In genomic region chrX:6015096-6015495, ce11 we compare ENCODE assay signal across 4 worm cellular contexts.
A peak's percentile ranks its signal among the peaks of the same experiment; 100 is the strongest.
TF ChIP-seq lines count a peak whose summit lies in the region.

Gene C09B8.8, plus strand, starts transcription at chrX:6015492.

TF ChIP-seq in whole organism, L1 larva, 84 proteins besides CTCF, POLR2A, EP300 and RAD21:
- TF ChIP-seq hlh-17 (GFP tag; optimal IDR thresholded peaks at IDR 0.05; lab: Kevin White, UChicago; ENCODE audit: borderline replicate concordance) (no peak), lin-14 (GFP tag; optimal IDR thresholded peaks at IDR 0.05; lab: Kevin White, UChicago) (peak; percentile 46), ama-1 (optimal IDR thresholded peaks at IDR 0.05; lab: Kevin White, UChicago) (no peak), nhr-47 (tag; optimal IDR thresholded peaks at IDR 0.05; lab: Kevin White, UChicago) (no peak), hlh-4 (tag; optimal IDR thresholded peaks at IDR 0.05; lab: Kevin White, UChicago) (no peak), nhr-90 (tag; optimal IDR thresholded peaks at IDR 0.05; lab: Kevin White, UChicago; ENCODE audit: poor library complexity) (no peak), ztf-11 (tag; optimal IDR thresholded peaks at IDR 0.05; lab: Kevin White, UChicago) (no peak), blmp-1 (tag; optimal IDR thresholded peaks at IDR 0.05; lab: Kevin White, UChicago) (peak; percentile 12), snpc-4 (tag; optimal IDR thresholded peaks at IDR 0.05; lab: Kevin White, UChicago) (no peak), egl-27 (tag; optimal IDR thresholded peaks at IDR 0.05; lab: Kevin White, UChicago) (no peak), ceh-63 (GFP tag; optimal IDR thresholded peaks at IDR 0.05; lab: Kevin White, UChicago) (no peak), nhr-85 (tag; lab: Kevin White, UChicago) (peak; percentile 59), swsn-7 (tag; optimal IDR thresholded peaks at IDR 0.05; lab: Kevin White, UChicago) (no peak), ceh-88 (GFP tag; IDR thresholded peaks at IDR 0.05; lab: Robert Waterston, UW) (no peak), fos-1 (tag; optimal IDR thresholded peaks at IDR 0.05; lab: Kevin White, UChicago) (no peak)

TF ChIP-seq in whole organism, L2 larva, 48 proteins besides CTCF, POLR2A, EP300 and RAD21:
- TF ChIP-seq nhr-25 (tag; optimal IDR thresholded peaks at IDR 0.05; lab: Kevin White, UChicago) (peak; percentile 35), nhr-129 (tag; optimal IDR thresholded peaks at IDR 0.05; lab: Kevin White, UChicago) (no peak)
TF ChIP-seq in whole organism, L2 larva: peak in this region for 1.

TF ChIP-seq in whole organism, L3 larva, 47 proteins besides CTCF, POLR2A, EP300 and RAD21:
- TF ChIP-seq pha-4 (tag; optimal IDR thresholded peaks at IDR 0.05; lab: Kevin White, UChicago), result peak; percentile 81
- no peak for TF ChIP-seq jun-1 (tag; optimal IDR thresholded peaks at IDR 0.05; lab: Kevin White, UChicago)

TF ChIP-seq in whole organism, L4 larva, 104 proteins besides CTCF, POLR2A, EP300 and RAD21:
- TF ChIP-seq jun-1 (tag; optimal IDR thresholded peaks at IDR 0.05; lab: Kevin White, UChicago), result no peak
- no peak for TF ChIP-seq dpl-1 (GFP tag; optimal IDR thresholded peaks at IDR 0.05; lab: Kevin White, UChicago)
- TF ChIP-seq madf-9 (GFP tag; conservative IDR thresholded peaks at IDR 0.05; lab: Robert Waterston, UW), result no peak
- no peak for TF ChIP-seq nhr-48 (tag; optimal IDR thresholded peaks at IDR 0.05; lab: Kevin White, UChicago)
- TF ChIP-seq nhr-237 (tag; optimal IDR thresholded peaks at IDR 0.05; lab: Kevin White, UChicago), result no peak
- no peak for TF ChIP-seq hlh-30 (tag; optimal IDR thresholded peaks at IDR 0.05; lab: Kevin White, UChicago; ENCODE audit: insufficient read depth)
- TF ChIP-seq dve-1 (tag; optimal IDR thresholded peaks at IDR 0.05; lab: Kevin White, UChicago; ENCODE audit: insufficient read depth), result peak; percentile 10
- no peak for TF ChIP-seq egl-43 (GFP tag; IDR thresholded peaks at IDR 0.05; lab: Robert Waterston, UW)
TF ChIP-seq in whole organism, L4 larva: peak in this region for 1.
